Fruit fly (Drosophila melanogaster): Measurements from ENCODE around the gene CG13288.

Gene CG13288

dm6 chr3L:5966850-5967418 lies 59.8 kb downstream of the CG13288 start:
- TF ChIP-seq pad (GFP tag; optimal IDR thresholded peaks at IDR 0.05) (no peak), toe (GFP tag; optimal IDR thresholded peaks at IDR 0.05) (no peak), CG7101 (tag; optimal IDR thresholded peaks at IDR 0.05) (no peak), Clk (GFP tag; optimal IDR thresholded peaks at IDR 0.05) (no peak), tj (GFP tag; optimal IDR thresholded peaks at IDR 0.05) (no peak)

Measured in whole organism, adult.